Fruit fly (Drosophila melanogaster) whole organism, prepupa: ENCODE results near the gene CG12206.
A peak's percentile ranks its signal among the peaks of the same experiment; 100 is the strongest.

ENCODE experiments used
- CG10669 ChIP-seq: fragments of 200-800 bp; sonication (Bioruptor generic); optimal IDR thresholded peaks from 3 replicates; lab custom pipeline; 2018; ENCODE audit warnings: missing biosample characterization, mild to moderate bottlenecking, missing genetic modification characterization, moderate library complexity
- CG16779 ChIP-seq: fragments of 200-800 bp; sonication (Bioruptor generic); optimal IDR thresholded peaks from 3 replicates; lab custom pipeline; 2017; ENCODE audit warnings: missing biosample characterization, mild to moderate bottlenecking, missing genetic modification characterization
- CG31627 ChIP-seq: fragments of 200-800 bp; sonication (Bioruptor generic); optimal IDR thresholded peaks from 3 replicates; lab custom pipeline; 2016; ENCODE audit warnings: missing biosample characterization, missing genetic modification characterization
- CG6792 ChIP-seq: fragments of 200-800 bp; sonication (Bioruptor generic); optimal IDR thresholded peaks from 3 replicates; lab custom pipeline; 2016; ENCODE audit warnings: missing biosample characterization, missing genetic modification characterization
- CG8319 ChIP-seq: fragments of 200-800 bp; sonication (Bioruptor generic); optimal IDR thresholded peaks from 3 replicates; lab custom pipeline; 2016; ENCODE audit warnings: missing biosample characterization, missing genetic modification characterization
- Eip75B ChIP-seq: fragments of 200-800 bp; sonication (Bioruptor generic); optimal IDR thresholded peaks from 3 replicates; lab custom pipeline; 2016; ENCODE audit warnings: missing biosample characterization, missing genetic modification characterization
- Eip78C ChIP-seq: fragments of 200-800 bp; sonication (Bioruptor generic); peaks from one replicate; lab custom pipeline; 2016; ENCODE audit warnings: missing biosample characterization, missing genetic modification characterization
- Ets96B ChIP-seq: fragments of 200-800 bp; optimal IDR thresholded peaks from 2 replicates; lab custom pipeline; 2019; ENCODE audit warnings: missing biosample characterization, mild to moderate bottlenecking, missing genetic modification characterization, moderate library complexity
- OdsH ChIP-seq: fragments of 200-800 bp; sonication (Bioruptor generic); optimal IDR thresholded peaks from 3 replicates; lab custom pipeline; 2016; ENCODE audit warnings: missing biosample characterization, missing genetic modification characterization
- Smox ChIP-seq: fragments of 200-800 bp; sonication (Bioruptor generic); optimal IDR thresholded peaks from 3 replicates; lab custom pipeline; 2016; ENCODE audit warnings: missing biosample characterization, missing genetic modification characterization
- Sox15 ChIP-seq: fragments of 200-800 bp; sonication (Bioruptor generic); optimal IDR thresholded peaks from 3 replicates; lab custom pipeline; 2016; ENCODE audit warnings: missing biosample characterization, missing genetic modification characterization
- achi ChIP-seq: fragments of 200-800 bp; sonication (Bioruptor generic); optimal IDR thresholded peaks from 3 replicates; lab custom pipeline; 2016; ENCODE audit warnings: missing biosample characterization, missing genetic modification characterization
- acj6 ChIP-seq: fragments of 200-800 bp; sonication (Bioruptor generic); optimal IDR thresholded peaks from 3 replicates; lab custom pipeline; 2016; ENCODE audit warnings: missing biosample characterization, missing genetic modification characterization
- esn ChIP-seq: fragments of 200-800 bp; sonication (Bioruptor generic); optimal IDR thresholded peaks from 2 replicates; lab custom pipeline; 2016; ENCODE audit warnings: missing biosample characterization, mild to moderate bottlenecking, missing genetic modification characterization, moderate library complexity
- fkh ChIP-seq: fragments of 200-800 bp; sonication (Bioruptor generic); optimal IDR thresholded peaks from 3 replicates; lab custom pipeline; 2017; ENCODE audit warnings: missing biosample characterization, mild to moderate bottlenecking, missing genetic modification characterization, moderate library complexity
- salr ChIP-seq, 2 experiments: fragments of 200-800 bp; sonication (Bioruptor generic); optimal IDR thresholded peaks; 3 replicates each; lab custom pipeline; 2016 to 2018; ENCODE audit warnings: missing biosample characterization in 2 of 2, missing genetic modification characterization in 2 of 2, mild to moderate bottlenecking in 1 of 2
- spab ChIP-seq: fragments of 200-800 bp; sonication (Bioruptor generic); optimal IDR thresholded peaks from 2 replicates; lab custom pipeline; 2017; ENCODE audit warnings: missing biosample characterization, mild to moderate bottlenecking, missing genetic modification characterization, missing genetic modification reagents
- ss ChIP-seq, 2 experiments: fragments of 200-800 bp; sonication (Bioruptor generic); optimal IDR thresholded peaks; 2 replicates in 1 of 2; 3 replicates in 1 of 2; lab custom pipeline; 2017 to 2018; ENCODE audit warnings: mild to moderate bottlenecking in 2 of 2, missing biosample characterization in 2 of 2, missing genetic modification characterization in 2 of 2, moderate library complexity in 1 of 2

Gene CG12206

DNA sequence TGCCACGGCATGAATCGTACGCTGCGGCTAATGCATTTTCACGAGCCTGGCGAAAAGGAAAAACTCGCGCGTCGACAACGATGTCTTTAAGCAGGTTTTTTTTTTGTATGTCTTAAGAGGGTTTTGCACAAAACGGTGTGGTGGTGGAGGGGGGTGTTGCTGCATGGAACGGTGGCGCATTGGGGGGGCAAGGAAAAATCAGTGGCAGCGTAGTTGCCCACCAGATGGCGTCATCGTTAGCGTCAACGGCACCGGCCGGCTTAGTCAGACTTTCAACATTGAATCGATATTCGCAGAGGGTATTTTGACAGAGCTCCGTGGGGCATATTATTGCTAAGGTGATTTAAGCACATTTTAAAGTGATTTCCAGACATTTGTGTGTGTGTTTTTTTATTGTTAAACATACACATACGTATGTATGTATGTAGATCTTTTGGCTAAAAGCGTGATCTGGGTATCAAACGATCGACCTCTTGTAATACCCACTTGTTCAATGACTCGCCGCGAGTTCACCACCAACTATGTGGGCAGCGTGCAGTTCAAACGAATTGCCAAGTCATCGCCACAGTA, 51.0 kb downstream of the CG12206 start (continued):
- TF ChIP-seq CG10669 (GFP tag; lab: Kevin White, UChicago) (peak; percentile 5), spab (GFP tag; lab: Kevin White, UChicago) (no peak), achi (peak; percentile 30), CG8319 (GFP tag; lab: Kevin White, UChicago) (no peak), OdsH (GFP tag; lab: Kevin White, UChicago) (peak; percentile 50), CG6792 (GFP tag; lab: Kevin White, UChicago) (no peak), esn (peak; percentile 14), acj6 (GFP tag; lab: Kevin White, UChicago) (peak; percentile 33), fkh (GFP tag; lab: Kevin White, UChicago) (no peak), CG16779 (peak; percentile 7), Eip75B (GFP tag; lab: Kevin White, UChicago) (peak; percentile 5), salr (GFP tag; optimal IDR thresholded peaks at IDR 0.05; lab: Kevin White, UChicago) (peak in 1 of 2 experiments; percentile 28), ss (GFP tag; optimal IDR thresholded peaks at IDR 0.05; lab: Kevin White, UChicago) (no peak), Ets96B (tag; lab: Kevin White, UChicago) (no peak), CG31627 (GFP tag; lab: Kevin White, UChicago) (no peak), Eip78C (GFP tag; lab: Kevin White, UChicago) (peak; percentile 78), Smox (no peak), Sox15 (GFP tag; lab: Kevin White, UChicago) (no peak)
